Fruit fly (Drosophila melanogaster) whole organism, embryonic: ENCODE data around the gene dmrt11E.

ENCODE experiments used
- ATbp ChIP-seq: fragments of 200-800 bp; sonication (Bioruptor generic); optimal IDR thresholded peaks from 2 replicates; lab custom pipeline; 2017; ENCODE audit warnings: missing biosample characterization, mild to moderate bottlenecking, missing genetic modification characterization, missing genetic modification reagents
- Antp ChIP-seq: fragments of 200-800 bp; sonication (Bioruptor generic); optimal IDR thresholded peaks from 3 replicates; lab custom pipeline; 2016; ENCODE audit warnings: missing biosample characterization, missing genetic modification characterization
- Atf6 ChIP-seq: fragments of 200-800 bp; sonication (Bioruptor generic); IDR thresholded peaks from 2 replicates; pipeline ENCODE4 v1.3.6; 2022; ENCODE audit warnings: missing biosample characterization, missing genetic modification characterization
- BEAF-32 ChIP-seq: fragments of 200-800 bp; sonication (Bioruptor generic); optimal IDR thresholded peaks from 3 replicates; lab custom pipeline; 2017; ENCODE audit warnings: missing biosample characterization, missing genetic modification characterization, mild to moderate bottlenecking, moderate library complexity, missing genetic modification reagents
- Bdp1 ChIP-seq: fragments of 200-800 bp; sonication (Bioruptor generic); optimal IDR thresholded peaks from 3 replicates; lab custom pipeline; 2016; ENCODE audit warnings: missing biosample characterization, missing genetic modification characterization
- CG10209 ChIP-seq: fragments of 200-800 bp; sonication (Bioruptor generic); optimal IDR thresholded peaks from 3 replicates; lab custom pipeline; 2017; ENCODE audit warnings: missing biosample characterization, mild to moderate bottlenecking, missing genetic modification characterization, missing genetic modification reagents
- CG10267 ChIP-seq: fragments of 200-800 bp; sonication (Bioruptor generic); optimal IDR thresholded peaks from 2 replicates; lab custom pipeline; 2018; ENCODE audit warnings: missing biosample characterization, mild to moderate bottlenecking, missing genetic modification characterization, moderate library complexity
- CG12942 ChIP-seq: fragments of 200-800 bp; sonication (Bioruptor generic); optimal IDR thresholded peaks from 3 replicates; lab custom pipeline; 2016; ENCODE audit warnings: missing biosample characterization, missing genetic modification characterization
- CG14710 ChIP-seq: fragments of 200-800 bp; sonication (Bioruptor generic); optimal IDR thresholded peaks from 3 replicates; lab custom pipeline; 2019; ENCODE audit warnings: missing biosample characterization, mild to moderate bottlenecking, missing genetic modification characterization, moderate library complexity
- CG1529 ChIP-seq: fragments of 200-800 bp; sonication (Bioruptor generic); optimal IDR thresholded peaks from 3 replicates; lab custom pipeline; 2018; ENCODE audit warnings: missing biosample characterization, missing genetic modification characterization
- CG1792 ChIP-seq: fragments of 200-800 bp; sonication (Bioruptor generic); optimal IDR thresholded peaks from 2 replicates; lab custom pipeline; 2016; ENCODE audit warnings: missing biosample characterization, missing genetic modification characterization
- CG18011 ChIP-seq: fragments of 200-800 bp; sonication (Bioruptor generic); optimal IDR thresholded peaks from 2 replicates; lab custom pipeline; 2017; ENCODE audit warnings: missing biosample characterization, missing genetic modification characterization, mild to moderate bottlenecking, moderate library complexity, missing genotype
- CG2199 ChIP-seq: fragments of 200-800 bp; sonication (Bioruptor generic); IDR thresholded peaks from 3 replicates; pipeline ENCODE4 v1.3.6; 2022; ENCODE audit warnings: missing biosample characterization, missing genetic modification characterization
- CG32772 ChIP-seq: fragments of 200-800 bp; sonication (Bioruptor generic); IDR thresholded peaks from 2 replicates; pipeline ENCODE4 v1.3.6; 2022; ENCODE audit warnings: missing biosample characterization, missing genetic modification characterization
- CG7987 ChIP-seq: fragments of 200-800 bp; sonication (Bioruptor generic); optimal IDR thresholded peaks from 2 replicates; lab custom pipeline; 2018; ENCODE audit warnings: missing biosample characterization, mild to moderate bottlenecking, missing genetic modification characterization, moderate library complexity
- D ChIP-seq, 2 experiments: fragments of 200-800 bp in 1 of 2; fragments of >200 bp in 1 of 2; sonication (Bioruptor generic) in 1 of 2; optimal IDR thresholded peaks; 2 replicates in 1 of 2; 3 replicates in 1 of 2; lab custom pipeline; 2017; ENCODE audit warnings: mild to moderate bottlenecking in 1 of 2, missing biosample characterization in 1 of 2, missing genetic modification characterization in 1 of 2, missing genetic modification reagents in 1 of 2
- D19A ChIP-seq: fragments of 200-800 bp; optimal IDR thresholded peaks from 3 replicates; lab custom pipeline; 2019; ENCODE audit warnings: missing biosample characterization, mild to moderate bottlenecking, missing genetic modification characterization, moderate library complexity
- Dip2 ChIP-seq: fragments of 200-800 bp; sonication (Bioruptor generic); IDR thresholded peaks from 2 replicates; pipeline ENCODE4 v1.3.6; 2022; ENCODE audit warnings: missing biosample characterization, missing genetic modification characterization
- ERR ChIP-seq: fragments of 200-800 bp; sonication (Bioruptor generic); optimal IDR thresholded peaks from 2 replicates; lab custom pipeline; 2016; ENCODE audit warnings: missing biosample characterization, missing genetic modification characterization
- H2.0 ChIP-seq: fragments of 200-800 bp; sonication (Bioruptor generic); IDR thresholded peaks from 2 replicates; pipeline ENCODE4 v1.3.6; 2022; ENCODE audit warnings: missing biosample characterization, missing genetic modification characterization
- HLH4C ChIP-seq: fragments of 200-800 bp; sonication (Bioruptor generic); IDR thresholded peaks from 3 replicates; pipeline ENCODE4 v1.3.6; 2022; ENCODE audit warnings: missing biosample characterization, missing genetic modification characterization; ENCODE audit not compliant: partially characterized antibody
- PHDP ChIP-seq: fragments of 200-800 bp; sonication (Bioruptor generic); optimal IDR thresholded peaks from 3 replicates; lab custom pipeline; 2018; ENCODE audit warnings: missing biosample characterization, mild to moderate bottlenecking, missing genetic modification characterization, moderate library complexity
- Scr ChIP-seq: fragments of 200-800 bp; sonication (Bioruptor generic); IDR thresholded peaks from 2 replicates; pipeline ENCODE4 v1.3.6; 2022; ENCODE audit warnings: missing biosample characterization, missing genetic modification characterization; ENCODE audit not compliant: partially characterized antibody
- Six4 ChIP-seq: fragments of 200-800 bp; sonication (Bioruptor generic); optimal IDR thresholded peaks from 2 replicates; lab custom pipeline; 2016; ENCODE audit warnings: missing biosample characterization, missing genetic modification characterization
- Spps ChIP-seq: fragments of 200-800 bp; sonication (Bioruptor generic); optimal IDR thresholded peaks from 2 replicates; lab custom pipeline; 2018; ENCODE audit warnings: missing biosample characterization, mild to moderate bottlenecking, missing genetic modification characterization
- Tbp ChIP-seq: fragments of >200 bp; optimal IDR thresholded peaks from 2 replicates; lab custom pipeline; 2018; ENCODE audit warnings: missing biosample characterization, missing genetic modification characterization
- Trl ChIP-seq, 3 experiments: fragments of >200 bp in 2 of 3; fragments of 200-800 bp in 1 of 3; sonication (Bioruptor generic) in 1 of 3; optimal IDR thresholded peaks; 2 replicates in 1 of 3; 3 replicates in 2 of 3; lab custom pipeline; 2016 to 2017; ENCODE audit warnings: missing biosample characterization in 1 of 3, missing genetic modification characterization in 1 of 3
- abd-A ChIP-seq: fragments of 200-800 bp; sonication (Bioruptor generic); optimal IDR thresholded peaks from 3 replicates; lab custom pipeline; 2019; ENCODE audit warnings: missing biosample characterization, mild to moderate bottlenecking, missing genetic modification characterization, moderate library complexity
- bigmax ChIP-seq: fragments of 200-800 bp; sonication (Bioruptor generic); optimal IDR thresholded peaks from 2 replicates; lab custom pipeline; 2018; ENCODE audit warnings: missing biosample characterization, mild to moderate bottlenecking, missing genetic modification characterization
- bowl ChIP-seq: fragments of 200-800 bp; sonication (Bioruptor generic); IDR thresholded peaks from 2 replicates; pipeline ENCODE4 v1.3.6; 2022; ENCODE audit warnings: missing biosample characterization, missing genetic modification characterization
- dan ChIP-seq: fragments of 200-800 bp; sonication (Bioruptor generic); IDR thresholded peaks from 2 replicates; pipeline ENCODE4 v1.3.6; 2022; ENCODE audit warnings: missing biosample characterization, missing genetic modification characterization
- dmrt11E ChIP-seq: fragments of 200-800 bp; sonication (Bioruptor generic); optimal IDR thresholded peaks from 3 replicates; lab custom pipeline; 2018; ENCODE audit warnings: missing biosample characterization, mild to moderate bottlenecking, missing genetic modification characterization, moderate library complexity
- dmrt99B ChIP-seq: fragments of 200-800 bp; sonication (Bioruptor generic); optimal IDR thresholded peaks from 2 replicates; lab custom pipeline; 2018; ENCODE audit warnings: missing biosample characterization, mild to moderate bottlenecking, missing genetic modification characterization, moderate library complexity
- gce ChIP-seq: fragments of 200-800 bp; sonication (Bioruptor generic); IDR thresholded peaks from 3 replicates; pipeline ENCODE4 v1.3.6; 2022; ENCODE audit warnings: missing biosample characterization, missing genetic modification characterization
- gcm2 ChIP-seq: fragments of 200-800 bp; sonication (Bioruptor generic); optimal IDR thresholded peaks from 2 replicates; lab custom pipeline; 2016; ENCODE audit warnings: missing biosample characterization, missing genetic modification characterization
- hb ChIP-seq: fragments of 200-800 bp; sonication (Bioruptor generic); IDR thresholded peaks from 3 replicates; pipeline ENCODE4 v1.3.6; 2022; ENCODE audit warnings: missing biosample characterization, missing genetic modification characterization; ENCODE audit not compliant: partially characterized antibody
- insv ChIP-seq, 2 experiments: fragments of 200-800 bp; sonication (Bioruptor generic); optimal IDR thresholded peaks; 3 replicates each; lab custom pipeline; 2016 to 2018; ENCODE audit warnings: missing biosample characterization in 2 of 2, missing genetic modification characterization in 2 of 2
- kni ChIP-seq: fragments of 200-800 bp; sonication (Bioruptor generic); optimal IDR thresholded peaks from 3 replicates; lab custom pipeline; 2017; ENCODE audit warnings: mild to moderate bottlenecking, missing biosample characterization, missing genetic modification reagents, missing genetic modification characterization
- nerfin-2 ChIP-seq: fragments of 200-800 bp; sonication (Bioruptor generic); IDR thresholded peaks from 2 replicates; pipeline ENCODE4 v1.3.6; 2022; ENCODE audit warnings: missing biosample characterization, missing genetic modification characterization; ENCODE audit not compliant: partially characterized antibody
- prd ChIP-seq, 3 experiments: fragments of >200 bp in 2 of 3; fragments of 200-800 bp in 1 of 3; sonication (Bioruptor generic) in 1 of 3; optimal IDR thresholded peaks in 2 of 3; IDR thresholded peaks in 1 of 3; 2 replicates in 2 of 3; 3 replicates in 1 of 3; pipeline versions ENCODE4 v1.3.6 to Lab custom; 2017 to 2022; ENCODE audit warnings: missing biosample characterization in 1 of 3, missing genetic modification characterization in 1 of 3
- psq ChIP-seq: fragments of 200-800 bp; sonication (Bioruptor generic); optimal IDR thresholded peaks from 2 replicates; lab custom pipeline; 2017; ENCODE audit warnings: missing biosample characterization, missing genetic modification characterization
- ranshi ChIP-seq: fragments of 200-800 bp; sonication (Bioruptor generic); IDR thresholded peaks from 2 replicates; pipeline ENCODE4 v1.3.6; 2022; ENCODE audit warnings: missing biosample characterization, missing genetic modification characterization
- row ChIP-seq: fragments of 200-800 bp; sonication (Bioruptor generic); IDR thresholded peaks from 3 replicates; pipeline ENCODE4 v1.3.6; 2022; ENCODE audit warnings: missing biosample characterization, missing genetic modification characterization
- stwl ChIP-seq: fragments of 200-800 bp; sonication (Bioruptor generic); optimal IDR thresholded peaks from 3 replicates; lab custom pipeline; 2018; ENCODE audit warnings: missing biosample characterization, mild to moderate bottlenecking, missing genetic modification characterization, moderate library complexity
- tgo ChIP-seq: fragments of 200-800 bp; sonication (Bioruptor generic); IDR thresholded peaks from 3 replicates; pipeline ENCODE4 v1.3.6; 2022; ENCODE audit warnings: missing biosample characterization, missing genetic modification characterization
- tio ChIP-seq: fragments of 200-800 bp; sonication (Bioruptor generic); optimal IDR thresholded peaks from 2 replicates; lab custom pipeline; 2017; ENCODE audit warnings: missing biosample characterization, missing genetic modification characterization, inconsistent platforms
- unpg ChIP-seq: fragments of 200-800 bp; sonication (Bioruptor generic); optimal IDR thresholded peaks from 3 replicates; lab custom pipeline; 2018; ENCODE audit warnings: missing biosample characterization, mild to moderate bottlenecking, missing genetic modification characterization, moderate library complexity
- vnd ChIP-seq: fragments of 200-800 bp; sonication (Bioruptor generic); IDR thresholded peaks from 3 replicates; pipeline ENCODE4 v1.3.6; 2022; ENCODE audit warnings: missing biosample characterization, missing genetic modification characterization; ENCODE audit not compliant: partially characterized antibody
- wor ChIP-seq: fragments of 200-800 bp; sonication (Bioruptor generic); IDR thresholded peaks from 2 replicates; pipeline ENCODE4 v1.3.6; 2022; ENCODE audit warnings: missing biosample characterization, missing genetic modification characterization
- zf30C ChIP-seq: fragments of 200-800 bp; sonication (Bioruptor generic); optimal IDR thresholded peaks from 3 replicates; lab custom pipeline; 2018; ENCODE audit warnings: missing biosample characterization, mild to moderate bottlenecking, missing genetic modification characterization

dmrt11E gene

dm6 chrX:13322405-13322804 is 45.6 kb upstream of the dmrt11E start (continued):
- TF ChIP-seq gcm2 (no peak), row (GFP tag; lab: Robert Waterston, UW) (no peak), vnd (GFP tag; lab: Robert Waterston, UW) (no peak), unpg (GFP tag; lab: Kevin White, UChicago) (no peak), tgo (GFP tag; lab: Robert Waterston, UW) (no peak), CG10267 (tag; lab: Kevin White, UChicago) (no peak), zf30C (no peak), CG14710 (tag; lab: Kevin White, UChicago) (no peak), ATbp (no peak), Dip2 (no peak), H2.0 (no peak), CG1792 (GFP tag; lab: Kevin White, UChicago) (no peak), insv (GFP tag; optimal IDR thresholded peaks at IDR 0.05; lab: Kevin White, UChicago) (no peak), nerfin-2 (GFP tag; lab: Robert Waterston, UW) (no peak), stwl (tag; lab: Kevin White, UChicago) (no peak), Spps (tag; lab: Kevin White, UChicago) (no peak), Scr (GFP tag; lab: Robert Waterston, UW) (no peak), dmrt11E (no peak), bowl (GFP tag; lab: Robert Waterston, UW) (no peak), dmrt99B (no peak), CG10209 (GFP tag; lab: Kevin White, UChicago) (no peak), gce (no peak), bigmax (no peak), tio (GFP tag; lab: Kevin White, UChicago) (no peak), Six4 (GFP tag; lab: Kevin White, UChicago) (no peak), CG18011 (GFP tag; lab: Kevin White, UChicago) (no peak), Atf6 (0 out of 2 replicates have a peak, but pooled peaks have one; percentile 10), CG32772 (no peak), kni (no peak), ERR (GFP tag; lab: Kevin White, UChicago) (no peak), CG2199 (GFP tag; lab: Robert Waterston, UW) (no peak), Bdp1 (GFP tag; lab: Kevin White, UChicago) (no peak), PHDP (tag; lab: Kevin White, UChicago) (peak; percentile 0), D19A (no peak), ranshi (GFP tag; lab: Robert Waterston, UW) (no peak), CG1529 (GFP tag; lab: Kevin White, UChicago) (no peak), CG7987 (GFP tag; lab: Kevin White, UChicago) (no peak), Tbp (GFP tag; lab: Kevin White, UChicago) (no peak), CG12942 (GFP tag; lab: Kevin White, UChicago) (no peak), prd (optimal IDR thresholded peaks at IDR 0.05; lab: Kevin White, UChicago) (no peak), prd (GFP tag; IDR thresholded peaks at IDR 0.05; lab: Robert Waterston, UW) (no peak), psq (no peak), dan (GFP tag; lab: Robert Waterston, UW) (no peak), Trl (optimal IDR thresholded peaks at IDR 0.05; lab: Kevin White, UChicago) (peak; percentile 44 to 77), Trl (GFP tag; optimal IDR thresholded peaks at IDR 0.05; lab: Kevin White, UChicago) (no peak), BEAF-32 (GFP tag; lab: Kevin White, UChicago) (no peak), Antp (GFP tag; lab: Kevin White, UChicago) (no peak), abd-A (peak; percentile 25), HLH4C (GFP tag; lab: Robert Waterston, UW) (no peak), D (optimal IDR thresholded peaks at IDR 0.05; lab: Kevin White, UChicago) (no peak), D (GFP tag; optimal IDR thresholded peaks at IDR 0.05; lab: Kevin White, UChicago) (no peak), wor (no peak), hb (GFP tag; lab: Robert Waterston, UW) (no peak)
